Worm (Caenorhabditis elegans): ENCODE results near the gene srd-67.

ce11 chrIII:2291139-2291538, 45.5 kb upstream of the srd-67 start, which contains the start of gene fbxa-219:
- TF ChIP-seq W03F9.2 (tag; optimal IDR thresholded peaks at IDR 0.05) (no peak), dao-5 (tag; optimal IDR thresholded peaks at IDR 0.05) (no peak)

All from whole organism, L4/young adult.